Worm (Caenorhabditis elegans) whole organism, L4 larva: ENCODE results near the gene gldi-8.

Experiments
- ceh-62 ChIP-seq: sonication (generic microtip); optimal IDR thresholded peaks from 2 replicates; lab custom pipeline; 2017; ENCODE audit warnings: missing biosample characterization, missing genetic modification characterization
- ces-1 ChIP-seq: fragments of 150-350 bp; sonication (generic microtip); optimal IDR thresholded peaks from 4 replicates; lab custom pipeline; 2014; ENCODE audit warnings: missing biosample characterization, missing genetic modification reagents, missing genetic modification characterization
- lin-1 ChIP-seq: fragments of 200-800 bp; sonication (Bioruptor generic); IDR thresholded peaks from 2 replicates; pipeline ENCODE4 v1.3.6; 2022; ENCODE audit warnings: missing genetic modification reagents, missing genetic modification characterization, missing compliant biosample characterization
- lin-13 ChIP-seq: fragments of 150-350 bp; optimal IDR thresholded peaks from 2 replicates; lab custom pipeline; 2014; ENCODE audit warnings: missing biosample characterization, missing genetic modification reagents, missing genetic modification characterization
- pqm-1 ChIP-seq: sonication (generic microtip); optimal IDR thresholded peaks from 2 replicates; lab custom pipeline; 2017; ENCODE audit warnings: missing biosample characterization, missing genetic modification characterization
- snpc-4 ChIP-seq: fragments of 150-350 bp; optimal IDR thresholded peaks from 2 replicates; lab custom pipeline; 2014; ENCODE audit warnings: missing biosample characterization, missing genetic modification characterization
- zag-1 ChIP-seq: fragments of 150-350 bp; optimal IDR thresholded peaks from 2 replicates; lab custom pipeline; 2014; ENCODE audit warnings: missing biosample characterization, missing genetic modification characterization

- TF ChIP-seq lin-1 (GFP tag; lab: Robert Waterston, UW) (no peak), zag-1 (tag; lab: Kevin White, UChicago) (no peak), snpc-4 (no peak), pqm-1 (no peak), lin-13 (GFP tag; lab: Kevin White, UChicago) (no peak), ces-1 (no peak), ceh-62 (no peak)
Measured at ce11 chrIII:12644669-12645068, 45.1 kb upstream of the gldi-8 start.
